Worm (Caenorhabditis elegans) whole organism, late embryonic: ENCODE data around the gene srz-63.

ENCODE experiments used
- ama-1 ChIP-seq: fragments of 150-350 bp; optimal IDR thresholded peaks from 2 replicates; lab custom pipeline; 2014
- ceh-9 ChIP-seq: sonication (generic microtip); optimal IDR thresholded peaks from 2 replicates; lab custom pipeline; 2016; ENCODE audit warnings: mild to moderate bottlenecking, missing genetic modification characterization, inconsistent platforms, missing compliant biosample characterization
- dmd-4 ChIP-seq: sonication (generic microtip); optimal IDR thresholded peaks from 2 replicates; lab custom pipeline; 2016; ENCODE audit warnings: borderline replicate concordance, missing genetic modification characterization, missing compliant biosample characterization
- elt-2 ChIP-seq: sonication (generic microtip); optimal IDR thresholded peaks from 2 replicates; lab custom pipeline; 2016; ENCODE audit warnings: missing genetic modification reagents, missing genetic modification characterization, missing compliant biosample characterization
- eyg-1 ChIP-seq: sonication (generic microtip); optimal IDR thresholded peaks from 2 replicates; lab custom pipeline; 2016; ENCODE audit warnings: missing genotype, missing genetic modification characterization, missing compliant biosample characterization
- fax-1 ChIP-seq: sonication (generic microtip); optimal IDR thresholded peaks from 2 replicates; lab custom pipeline; 2016; ENCODE audit warnings: missing genotype, missing genetic modification characterization, missing compliant biosample characterization
- hlh-13 ChIP-seq: fragments of 200-800 bp; sonication (Bioruptor generic); optimal IDR thresholded peaks from 2 replicates; lab custom pipeline; 2018; ENCODE audit warnings: mild to moderate bottlenecking, missing genetic modification characterization, missing compliant biosample characterization
- hlh-15 ChIP-seq: sonication (generic microtip); optimal IDR thresholded peaks from 2 replicates; lab custom pipeline; 2016; ENCODE audit warnings: missing genetic modification characterization, missing compliant biosample characterization
- nhr-11 ChIP-seq: fragments of 150-350 bp; optimal IDR thresholded peaks from 2 replicates; lab custom pipeline; 2014; ENCODE audit warnings: missing biosample characterization, missing genetic modification characterization
- pag-3 ChIP-seq: sonication (generic microtip); optimal IDR thresholded peaks from 2 replicates; lab custom pipeline; 2016; ENCODE audit warnings: missing compliant biosample characterization, missing genetic modification characterization, borderline replicate concordance
- pat-9 ChIP-seq: fragments of 200-800 bp; sonication (Bioruptor generic); optimal IDR thresholded peaks from 2 replicates; lab custom pipeline; 2018; ENCODE audit warnings: mild to moderate bottlenecking, missing genetic modification characterization, moderate library complexity, missing compliant biosample characterization

ce11 chrII:1236479-1236878, 42.0 kb upstream of the srz-63 start:
- no peak for TF ChIP-seq ceh-9 (tag; lab: Kevin White, UChicago)
- no peak for TF ChIP-seq hlh-15 (tag; lab: Kevin White, UChicago)
- TF ChIP-seq pag-3 (tag; lab: Kevin White, UChicago) = no peak
- TF ChIP-seq fax-1 (tag; lab: Kevin White, UChicago) = no peak
- no peak for TF ChIP-seq ama-1 (lab: Kevin White, UChicago)
- no peak for TF ChIP-seq elt-2 (tag; lab: Kevin White, UChicago)
- TF ChIP-seq dmd-4 (tag; lab: Kevin White, UChicago) = no peak
- TF ChIP-seq eyg-1 = no peak
- TF ChIP-seq hlh-13 (GFP tag; lab: Kevin White, UChicago) = no peak
- TF ChIP-seq nhr-11 (tag; lab: Kevin White, UChicago) = no peak
- TF ChIP-seq pat-9 (tag; lab: Kevin White, UChicago) = no peak
